Fruit fly (Drosophila melanogaster): ENCODE data around the gene GstT3.

Gene GstT3

DNA sequence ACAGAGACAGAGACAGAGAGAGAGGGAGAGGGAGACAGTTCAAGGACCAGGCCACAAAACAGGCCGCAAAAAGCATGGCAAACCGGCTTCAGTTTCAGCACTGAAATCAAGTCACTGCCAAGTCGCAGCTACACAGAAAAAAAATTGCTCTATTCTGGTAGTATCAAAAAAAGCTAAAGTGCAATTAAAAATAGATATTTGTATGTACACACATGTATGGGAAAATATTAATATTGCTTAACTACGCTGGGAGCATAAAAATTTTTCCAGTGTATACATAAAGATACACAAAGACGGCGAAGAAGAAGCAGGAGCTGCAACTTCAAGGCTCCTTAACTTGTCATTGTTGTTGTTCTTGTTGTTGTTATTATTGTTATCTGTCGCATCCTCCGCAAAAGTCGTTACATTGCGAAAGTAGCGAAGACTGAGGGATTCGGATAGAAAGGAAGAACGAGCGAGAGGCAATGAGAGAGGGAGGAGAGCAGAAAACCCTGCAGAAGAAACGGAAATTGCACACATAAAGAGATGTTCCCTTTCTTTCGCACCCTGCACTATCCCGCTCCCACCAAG is 33.9 kb downstream of the GstT3 start (continued):
- 0 out of 2 replicates have a peak, but pooled peaks have one; percentile 25 for TF ChIP-seq CG11085 (GFP tag; IDR thresholded peaks at IDR 0.05)
- no peak for TF ChIP-seq fd64A (GFP tag; optimal IDR thresholded peaks at IDR 0.05)
- no peak for TF ChIP-seq CG6791 (GFP tag; IDR thresholded peaks at IDR 0.05; ENCODE audit: partially characterized antibody)
- peak; percentile 62 for TF ChIP-seq vvl (GFP tag; IDR thresholded peaks at IDR 0.05)
- TF ChIP-seq Taf1 (GFP tag; IDR thresholded peaks at IDR 0.05): no peak
- TF ChIP-seq NK7.1 (GFP tag; optimal IDR thresholded peaks at IDR 0.05): no peak
- peak; percentile 29; the same call in 1 of the 3 replicates for TF ChIP-seq tgo (GFP tag; IDR thresholded peaks at IDR 0.05)
- TF ChIP-seq Hr51 (GFP tag; optimal IDR thresholded peaks at IDR 0.05): peak in 1 of 2 experiments; percentile 54
- no peak for TF ChIP-seq CG1602 (GFP tag; optimal IDR thresholded peaks at IDR 0.05)
- TF ChIP-seq CG12071 (GFP tag; optimal IDR thresholded peaks at IDR 0.05): no peak
- TF ChIP-seq bab2 (GFP tag; optimal IDR thresholded peaks at IDR 0.05): peak; percentile 39
- TF ChIP-seq jumu (GFP tag; optimal IDR thresholded peaks at IDR 0.05): no peak
- no peak for TF ChIP-seq nau (GFP tag; optimal IDR thresholded peaks at IDR 0.05)
- no peak for TF ChIP-seq da (GFP tag; optimal IDR thresholded peaks at IDR 0.05)
- no peak for TF ChIP-seq CG14050 (GFP tag; IDR thresholded peaks at IDR 0.05)
- no peak for TF ChIP-seq gt (GFP tag; IDR thresholded peaks at IDR 0.05)
- no peak for TF ChIP-seq wor (GFP tag; IDR thresholded peaks at IDR 0.05)
- no peak for TF ChIP-seq CG15479 (GFP tag; optimal IDR thresholded peaks at IDR 0.05)
- no peak for TF ChIP-seq H2.0 (GFP tag; IDR thresholded peaks at IDR 0.05)
- TF ChIP-seq org-1 (GFP tag; optimal IDR thresholded peaks at IDR 0.05): no peak
- peak; percentile 21; the same call in 1 of the 2 replicates for TF ChIP-seq esg (GFP tag; conservative IDR thresholded peaks at IDR 0.05)
- TF ChIP-seq fd3F (GFP tag; optimal IDR thresholded peaks at IDR 0.05): peak; percentile 11
- no peak for TF ChIP-seq Optix (GFP tag; IDR thresholded peaks at IDR 0.05)
- TF ChIP-seq tna (GFP tag; IDR thresholded peaks at IDR 0.05; ENCODE audit: partially characterized antibody): no peak
- no peak for TF ChIP-seq NC2α (GFP tag; optimal IDR thresholded peaks at IDR 0.05)
- TF ChIP-seq CG10543 (GFP tag; optimal IDR thresholded peaks at IDR 0.05): no peak
- peak; percentile 41; the same call in 2 of the 3 replicates for TF ChIP-seq Aef1 (GFP tag; IDR thresholded peaks at IDR 0.05)
- TF ChIP-seq CG2202 (tag; optimal IDR thresholded peaks at IDR 0.05): no peak
- peak; percentile 6; the same call in 1 of the 2 replicates for TF ChIP-seq HLH3B (GFP tag; IDR thresholded peaks at IDR 0.05)
- TF ChIP-seq CG9932 (GFP tag; IDR thresholded peaks at IDR 0.05): no peak
- no peak for TF ChIP-seq CG2129 (GFP tag; IDR thresholded peaks at IDR 0.05; ENCODE audit: partially characterized antibody)
- no peak for TF ChIP-seq Awh (GFP tag; IDR thresholded peaks at IDR 0.05)
- TF ChIP-seq z (GFP tag; IDR thresholded peaks at IDR 0.05): no peak
- TF ChIP-seq Hr39 (optimal IDR thresholded peaks at IDR 0.05): no peak
- no peak for TF ChIP-seq bowl (GFP tag; IDR thresholded peaks at IDR 0.05)
- TF ChIP-seq pan (optimal IDR thresholded peaks at IDR 0.05): no peak
- TF ChIP-seq pan (GFP tag; optimal IDR thresholded peaks at IDR 0.05 in 1 of 2, IDR thresholded peaks at IDR 0.05 in 1 of 2): peak in 1 of 2 experiments; percentile 37
- no peak for TF ChIP-seq zen2 (GFP tag; IDR thresholded peaks at IDR 0.05; ENCODE audit: partially characterized antibody)
- no peak for TF ChIP-seq CG33213 (GFP tag; optimal IDR thresholded peaks at IDR 0.05)
- TF ChIP-seq Ptx1 (GFP tag; IDR thresholded peaks at IDR 0.05): peak; percentile 54
- TF ChIP-seq Rfx (GFP tag; IDR thresholded peaks at IDR 0.05): peak; percentile 25; the same call in 1 of the 2 replicates
- TF ChIP-seq Doc3 (GFP tag; IDR thresholded peaks at IDR 0.05; ENCODE audit: partially characterized antibody): no peak
- TF ChIP-seq Mad (GFP tag; optimal IDR thresholded peaks at IDR 0.05): no peak
- no peak for TF ChIP-seq emc (GFP tag; optimal IDR thresholded peaks at IDR 0.05)
- no peak for TF ChIP-seq ERR (GFP tag; optimal IDR thresholded peaks at IDR 0.05)
- TF ChIP-seq Spps (tag; optimal IDR thresholded peaks at IDR 0.05): no peak
- TF ChIP-seq BEAF-32 (GFP tag; optimal IDR thresholded peaks at IDR 0.05): no peak
- 0 out of 3 replicates have a peak, but pooled peaks have one; percentile 8 for TF ChIP-seq zfh1 (GFP tag; IDR thresholded peaks at IDR 0.05)
- peak; percentile 30; the same call in 1 of the 2 replicates for TF ChIP-seq CG32772 (GFP tag; IDR thresholded peaks at IDR 0.05)
- TF ChIP-seq gcm (GFP tag; optimal IDR thresholded peaks at IDR 0.05): peak; percentile 1
- TF ChIP-seq CG3995 (GFP tag; optimal IDR thresholded peaks at IDR 0.05): no peak
- TF ChIP-seq jigr1 (GFP tag; IDR thresholded peaks at IDR 0.05): no peak

Data from whole organism, embryonic.